Worm (Caenorhabditis elegans) whole organism, L4/young adult: ENCODE measurements around the gene mboa-3.

ENCODE experiments used
- W03F9.2 ChIP-seq: fragments of 150-350 bp; optimal IDR thresholded peaks from 2 replicates; lab custom pipeline; 2014; ENCODE audit warnings: missing biosample characterization, missing genetic modification characterization
- dao-5 ChIP-seq: sonication (generic microtip); optimal IDR thresholded peaks from 2 replicates; lab custom pipeline; 2016; ENCODE audit warnings: missing genotype, missing genetic modification characterization, moderate library complexity, missing compliant biosample characterization
- him-1 ChIP-seq: sonication (generic microtip); optimal IDR thresholded peaks from 2 replicates; lab custom pipeline; 2016; ENCODE audit warnings: missing genotype, missing genetic modification reagents, missing genetic modification characterization, missing compliant biosample characterization

- no peak for TF ChIP-seq W03F9.2 (tag; lab: Kevin White, UChicago)
- TF ChIP-seq him-1 = no peak
- no peak for TF ChIP-seq dao-5 (tag; lab: Kevin White, UChicago)
Measured at ce11 chrX:5475164-5475576, 47.4 kb downstream of the mboa-3 start.
